Worm (Caenorhabditis elegans) whole organism, young adult: ENCODE measurements around the gene C27C12.4.

Experiments
- B0336.3 ChIP-seq: fragments of 200-800 bp; sonication (Bioruptor generic); IDR thresholded peaks from 2 replicates; pipeline ENCODE4 v1.3.6; 2022; ENCODE audit warnings: missing genetic modification characterization, missing compliant biosample characterization
- T26A5.8 ChIP-seq: sonication (generic microtip); optimal IDR thresholded peaks from 2 replicates; lab custom pipeline; 2016; ENCODE audit warnings: missing genetic modification characterization, missing compliant biosample characterization
- ZK185.1 ChIP-seq: sonication (generic microtip); optimal IDR thresholded peaks from 2 replicates; lab custom pipeline; 2016; ENCODE audit warnings: mild to moderate bottlenecking, missing genetic modification characterization, missing compliant biosample characterization; ENCODE audit not compliant: poor library complexity, severe bottlenecking
- ama-1 ChIP-seq, 3 experiments: fragments of 150-350 bp in 1 of 3; sonication (generic microtip) in 2 of 3; optimal IDR thresholded peaks; 2 replicates each; lab custom pipeline; 2014 to 2018; ENCODE audit warnings: missing biosample characterization in 2 of 3, missing genetic modification characterization in 2 of 3, missing genetic modification reagents in 2 of 3
- ets-4 ChIP-seq: fragments of 200-800 bp; sonication (Bioruptor generic); optimal IDR thresholded peaks from 2 replicates; lab custom pipeline; 2018; ENCODE audit warnings: mild to moderate bottlenecking, missing genetic modification characterization, missing compliant biosample characterization
- nhr-120 ChIP-seq: fragments of 200-800 bp; sonication (Bioruptor generic); IDR thresholded peaks from 2 replicates; pipeline ENCODE4 v1.3.6; 2022; ENCODE audit warnings: missing genetic modification characterization, missing compliant biosample characterization
- unc-62 ChIP-seq: fragments of 150-350 bp; optimal IDR thresholded peaks from 2 replicates; lab custom pipeline; 2014; ENCODE audit warnings: missing biosample characterization, missing genetic modification reagents, missing genetic modification characterization

ce11 chrX:14828766-14829165 is 25.1 kb upstream of the C27C12.4 start:
- TF ChIP-seq ZK185.1 (tag; lab: Kevin White, UChicago): no peak
- TF ChIP-seq B0336.3 (GFP tag; lab: Robert Waterston, UW): no peak
- TF ChIP-seq ets-4 (GFP tag; lab: Kevin White, UChicago): no peak
- TF ChIP-seq unc-62 (GFP tag; lab: Kevin White, UChicago): no peak
- no peak for TF ChIP-seq ama-1 (optimal IDR thresholded peaks at IDR 0.05; lab: Kevin White, UChicago)
- TF ChIP-seq ama-1 (GFP tag; optimal IDR thresholded peaks at IDR 0.05; lab: Kevin White, UChicago): no peak
- TF ChIP-seq nhr-120 (GFP tag; lab: Robert Waterston, UW): no peak
- TF ChIP-seq T26A5.8 (tag; lab: Kevin White, UChicago): no peak
